Fruit fly (Drosophila melanogaster) Kc167 (cell line): Measurements from ENCODE around the gene Vps15.

Experiments
- Myc ChIP-seq: fragments of >200 bp; optimal IDR thresholded peaks from 2 replicates; lab custom pipeline; 2017; ENCODE audit warnings: missing external identifiers
- Sin3A ChIP-seq: fragments of >200 bp; optimal IDR thresholded peaks from 2 replicates; lab custom pipeline; 2018; ENCODE audit warnings: missing external identifiers
- psq ChIP-seq: fragments of >200 bp; optimal IDR thresholded peaks from 2 replicates; lab custom pipeline; 2017; ENCODE audit warnings: missing external identifiers
- ttk ChIP-seq: sonication (Bioruptor generic); optimal IDR thresholded peaks from 2 replicates; lab custom pipeline; 2017; ENCODE audit warnings: missing external identifiers

DNA sequence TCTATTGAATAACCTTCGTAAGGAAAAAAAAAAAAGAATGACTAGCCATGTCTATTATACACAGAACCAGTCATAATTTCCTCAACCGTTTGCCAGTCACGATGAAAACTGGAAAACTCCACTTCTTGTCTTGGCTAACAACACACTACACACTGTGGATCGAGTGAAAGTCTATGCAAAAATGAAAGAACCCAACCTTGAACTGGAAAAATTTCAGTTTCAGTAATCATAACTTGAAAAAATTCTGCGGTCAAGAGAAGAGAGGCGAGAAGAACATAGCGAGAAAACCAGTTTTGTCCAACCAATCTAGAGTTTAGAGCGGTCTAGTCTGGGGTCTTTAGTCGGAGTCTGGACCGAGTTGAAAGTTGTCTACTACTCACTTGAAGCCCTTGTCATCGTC is 28.1 kb downstream of the Vps15 start:
- TF ChIP-seq psq (lab: Kevin White, UChicago) (no peak), ttk (lab: Kevin White, UChicago) (no peak), Sin3A (no peak), Myc (lab: Kevin White, UChicago) (no peak)
